Worm (Caenorhabditis elegans) whole organism, L4/young adult: ENCODE measurements around the gene crn-3.

Source experiments
- W03F9.2 ChIP-seq: fragments of 150-350 bp; optimal IDR thresholded peaks from 2 replicates; lab custom pipeline; 2014; ENCODE audit warnings: missing biosample characterization, missing genetic modification characterization
- dao-5 ChIP-seq: sonication (generic microtip); optimal IDR thresholded peaks from 2 replicates; lab custom pipeline; 2016; ENCODE audit warnings: missing genotype, missing genetic modification characterization, moderate library complexity, missing compliant biosample characterization
- him-1 ChIP-seq: sonication (generic microtip); optimal IDR thresholded peaks from 2 replicates; lab custom pipeline; 2016; ENCODE audit warnings: missing genotype, missing genetic modification reagents, missing genetic modification characterization, missing compliant biosample characterization

DNA sequence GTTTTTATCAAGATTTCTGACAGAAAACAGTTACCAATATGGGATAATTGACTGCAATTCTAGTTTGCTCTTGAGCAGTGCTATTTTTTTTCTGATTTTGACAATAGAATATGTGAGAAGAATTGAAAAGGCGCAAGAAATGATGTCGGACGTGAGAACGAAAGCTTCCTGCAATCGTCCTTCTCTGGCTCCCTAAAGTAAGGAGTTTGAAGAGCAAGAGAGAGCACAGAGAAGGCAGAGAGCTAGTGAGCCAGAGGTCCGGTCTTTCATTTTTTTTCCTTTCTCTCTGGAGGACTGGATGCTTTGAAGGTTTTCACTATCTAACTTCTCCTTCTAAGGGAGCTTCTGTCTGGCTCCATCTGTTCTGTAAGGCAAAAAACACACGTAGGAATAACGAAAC lies 37.7 kb upstream of the crn-3 start:
- no peak for TF ChIP-seq W03F9.2 (tag; lab: Kevin White, UChicago)
- TF ChIP-seq him-1 (tag; lab: Kevin White, UChicago): no peak
- no peak for TF ChIP-seq dao-5 (tag; lab: Kevin White, UChicago)
